Worm (Caenorhabditis elegans) whole organism, L1 larva: ENCODE measurements around the gene F19B2.6.

Experiments used
- Y116A8C.19 ChIP-seq: sonication (generic microtip); optimal IDR thresholded peaks from 2 replicates; lab custom pipeline; 2016; ENCODE audit warnings: missing compliant biosample characterization, missing genetic modification characterization, borderline replicate concordance
- ama-1 ChIP-seq: fragments of 150-350 bp; optimal IDR thresholded peaks from 2 replicates; lab custom pipeline; 2014
- ceh-82 ChIP-seq, 3 experiments: fragments of 150-350 bp in 1 of 3; sonication (generic microtip) in 2 of 3; optimal IDR thresholded peaks; 2 replicates each; lab custom pipeline; 2014 to 2017; ENCODE audit warnings: missing biosample characterization in 3 of 3, missing genetic modification characterization in 3 of 3
- ceh-90 ChIP-seq: sonication (generic microtip); optimal IDR thresholded peaks from 2 replicates; lab custom pipeline; 2016; ENCODE audit warnings: missing genetic modification characterization, missing compliant biosample characterization
- efl-3 ChIP-seq: fragments of 200-800 bp; sonication (Bioruptor generic); optimal IDR thresholded peaks from 2 replicates; lab custom pipeline; 2018; ENCODE audit warnings: mild to moderate bottlenecking, missing genetic modification characterization, missing compliant biosample characterization
- fos-1 ChIP-seq: fragments of 150-350 bp; optimal IDR thresholded peaks from 2 replicates; lab custom pipeline; 2014; ENCODE audit warnings: missing biosample characterization, missing genetic modification characterization
- lin-15B ChIP-seq: fragments of 150-350 bp; sonication (generic microtip); optimal IDR thresholded peaks from 3 replicates; lab custom pipeline; 2014; ENCODE audit warnings: missing biosample characterization, missing genetic modification characterization
- lin-39 ChIP-seq: fragments of 150-350 bp; optimal IDR thresholded peaks from 2 replicates; lab custom pipeline; 2014; ENCODE audit warnings: missing biosample characterization, missing genetic modification reagents, missing genetic modification characterization
- nhr-77 ChIP-seq: fragments of 150-350 bp; optimal IDR thresholded peaks from 2 replicates; lab custom pipeline; 2014; ENCODE audit warnings: missing biosample characterization, missing genetic modification characterization
- pag-3 ChIP-seq: sonication (generic microtip); optimal IDR thresholded peaks from 2 replicates; lab custom pipeline; 2017; ENCODE audit warnings: missing genetic modification characterization, mild to moderate bottlenecking, missing compliant biosample characterization, antibody characterized with exemption, borderline replicate concordance; ENCODE audit not compliant: insufficient read depth
- pqm-1 ChIP-seq: sonication (generic microtip); optimal IDR thresholded peaks from 3 replicates; lab custom pipeline; 2017; ENCODE audit warnings: missing biosample characterization, missing genetic modification characterization
- snpc-4 ChIP-seq: fragments of 150-350 bp; optimal IDR thresholded peaks from 2 replicates; lab custom pipeline; 2014; ENCODE audit warnings: missing biosample characterization, missing genetic modification characterization
- tbx-2 ChIP-seq: sonication (generic microtip); optimal IDR thresholded peaks from 2 replicates; lab custom pipeline; 2016; ENCODE audit warnings: missing genetic modification characterization, missing compliant biosample characterization

- TF ChIP-seq ceh-82 (tag; optimal IDR thresholded peaks at IDR 0.05; lab: Kevin White, UChicago) (no peak), nhr-77 (tag; lab: Kevin White, UChicago) (no peak), lin-15B (no peak), ama-1 (lab: Kevin White, UChicago) (no peak), snpc-4 (tag; lab: Kevin White, UChicago) (no peak), fos-1 (tag; lab: Kevin White, UChicago) (no peak), lin-39 (no peak), ceh-90 (tag; lab: Kevin White, UChicago) (no peak), efl-3 (GFP tag; lab: Kevin White, UChicago) (no peak), pag-3 (tag; lab: Kevin White, UChicago) (no peak), Y116A8C.19 (tag; lab: Kevin White, UChicago) (no peak), pqm-1 (no peak), tbx-2 (tag; lab: Kevin White, UChicago) (no peak)
Observed at ce11 chrV:20119770-20120169, 38.6 kb upstream of the F19B2.6 start.
